Fruit fly (Drosophila melanogaster): ENCODE results near the gene Naa15-16.

Gene Naa15-16

DNA sequence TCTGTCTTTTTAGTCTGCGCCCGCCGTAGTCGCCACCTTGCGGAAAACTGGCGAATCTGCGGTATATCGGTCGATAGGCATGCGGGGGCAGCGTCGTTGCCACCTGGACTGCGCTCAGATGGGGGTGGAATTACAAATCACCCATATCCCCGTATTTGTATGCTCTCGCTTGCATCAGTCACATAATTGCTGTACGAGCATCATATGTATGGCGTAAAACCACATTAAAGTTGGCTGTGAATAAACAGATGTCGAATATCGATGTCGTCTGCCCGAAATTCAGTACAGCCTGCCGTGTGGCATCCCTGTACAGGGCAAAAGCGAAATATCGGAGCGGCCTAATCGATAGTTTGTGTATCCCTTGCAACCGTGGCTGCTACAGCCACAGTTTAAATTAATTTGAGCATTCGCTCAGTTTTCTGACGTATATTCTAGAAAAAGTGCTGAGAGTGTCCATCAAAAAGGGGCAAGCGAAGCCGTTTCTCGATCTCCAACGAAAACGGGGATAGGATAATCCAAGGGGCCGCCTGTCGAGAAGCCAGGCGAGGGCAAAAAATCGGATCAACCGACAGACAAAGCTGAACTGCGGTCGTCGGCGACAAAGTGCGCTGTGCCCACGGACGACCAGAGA is 42.1 kb downstream of the Naa15-16 start, which contains the start of the genes Idh3a and CoRest:
Idh3a (minus strand) TSS at position 58 of the 631 bp plus-strand sequence.
CoRest (plus strand) TSS at position 177 of the 631 bp plus-strand sequence.
- TF ChIP-seq CG30431 (GFP tag; optimal IDR thresholded peaks at IDR 0.05) (no peak), ara (GFP tag; IDR thresholded peaks at IDR 0.05) (no peak), CrebB (tag; optimal IDR thresholded peaks at IDR 0.05) (no peak), stc (GFP tag; IDR thresholded peaks at IDR 0.05) (no peak), CG5953 (GFP tag; IDR thresholded peaks at IDR 0.05) (no peak), Lpt (GFP tag; optimal IDR thresholded peaks at IDR 0.05) (no peak), CG10979 (tag; optimal IDR thresholded peaks at IDR 0.05) (no peak), CG10431 (GFP tag; optimal IDR thresholded peaks at IDR 0.05) (no peak), CG6654 (GFP tag; optimal IDR thresholded peaks at IDR 0.05) (no peak), Dek (tag; optimal IDR thresholded peaks at IDR 0.05) (no peak), ci (GFP tag; IDR thresholded peaks at IDR 0.05) (no peak), CG1602 (GFP tag; optimal IDR thresholded peaks at IDR 0.05) (no peak), CG32532 (GFP tag; IDR thresholded peaks at IDR 0.05) (peak; percentile 64), Dbx (GFP tag; IDR thresholded peaks at IDR 0.05) (peak; percentile 52; the same call in 1 of the 3 replicates), C15 (GFP tag; IDR thresholded peaks at IDR 0.05) (no peak), CG16779 (GFP tag; IDR thresholded peaks at IDR 0.05) (no peak), Fer1 (GFP tag; optimal IDR thresholded peaks at IDR 0.05) (no peak), CG6272 (GFP tag; IDR thresholded peaks at IDR 0.05) (peak; percentile 28; the same call in 1 of the 2 replicates), luna (GFP tag; optimal IDR thresholded peaks at IDR 0.05) (no peak), CG14965 (GFP tag; optimal IDR thresholded peaks at IDR 0.05; ENCODE audit: borderline replicate concordance) (no peak), pzg (GFP tag; optimal IDR thresholded peaks at IDR 0.05) (peak; percentile 75), Side (GFP tag; optimal IDR thresholded peaks at IDR 0.05) (no peak), CG7372 (GFP tag; IDR thresholded peaks at IDR 0.05) (0 out of 2 replicates have a peak, but pooled peaks have one; percentile 41), CG32767 (GFP tag; IDR thresholded peaks at IDR 0.05) (no peak), cato (GFP tag; optimal IDR thresholded peaks at IDR 0.05; ENCODE audit: borderline replicate concordance) (no peak), CG7357 (GFP tag; IDR thresholded peaks at IDR 0.05) (no peak), h (optimal IDR thresholded peaks at IDR 0.05) (no peak), slou (GFP tag; optimal IDR thresholded peaks at IDR 0.05) (no peak), CG4617 (GFP tag; optimal IDR thresholded peaks at IDR 0.05; ENCODE audit: borderline replicate concordance) (peak; percentile 10), CG8281 (tag; optimal IDR thresholded peaks at IDR 0.05) (no peak), CG17385 (GFP tag; optimal IDR thresholded peaks at IDR 0.05) (no peak), CG7271 (tag; optimal IDR thresholded peaks at IDR 0.05) (no peak), Ptx1 (GFP tag; IDR thresholded peaks at IDR 0.05) (peak; percentile 50), CG13287 (GFP tag; IDR thresholded peaks at IDR 0.05; ENCODE audit: partially characterized antibody) (peak; percentile 73), CG2875 (GFP tag; optimal IDR thresholded peaks at IDR 0.05) (no peak), grn (GFP tag; optimal IDR thresholded peaks at IDR 0.05) (no peak), gsb-n (tag; optimal IDR thresholded peaks at IDR 0.05) (no peak), CG3838 (GFP tag; optimal IDR thresholded peaks at IDR 0.05) (no peak), CG31388 (GFP tag; optimal IDR thresholded peaks at IDR 0.05) (no peak), Trl (optimal IDR thresholded peaks at IDR 0.05) (no peak), Trl (GFP tag; optimal IDR thresholded peaks at IDR 0.05) (peak; percentile 1), D19A (tag; optimal IDR thresholded peaks at IDR 0.05) (no peak), MTF-1 (GFP tag; optimal IDR thresholded peaks at IDR 0.05; ENCODE audit: borderline replicate concordance) (no peak), chinmo (GFP tag; IDR thresholded peaks at IDR 0.05; ENCODE audit: partially characterized antibody) (0 out of 4 replicates have a peak, but pooled peaks have one; percentile 48), zfh2 (GFP tag; optimal IDR thresholded peaks at IDR 0.05) (peak; percentile 51), CG6813 (GFP tag; optimal IDR thresholded peaks at IDR 0.05) (no peak), CG11085 (GFP tag; IDR thresholded peaks at IDR 0.05) (no peak), so (GFP tag; IDR thresholded peaks at IDR 0.05) (no peak), cg (GFP tag; optimal IDR thresholded peaks at IDR 0.05) (no peak), Ssrp (tag; optimal IDR thresholded peaks at IDR 0.05) (no peak), CG15601 (tag; optimal IDR thresholded peaks at IDR 0.05) (peak; percentile 4)

Data from whole organism, embryonic.